Fruit fly (Drosophila melanogaster) Kc167 (cell line): Measurements from ENCODE around the gene Lon.

Experiments
- Sin3A ChIP-seq: fragments of >200 bp; optimal IDR thresholded peaks from 2 replicates; lab custom pipeline; 2018; ENCODE audit warnings: missing external identifiers
- h ChIP-seq: fragments of >200 bp; optimal IDR thresholded peaks from 3 replicates; lab custom pipeline; 2018; ENCODE audit warnings: missing external identifiers
- insv ChIP-seq: fragments of >200 bp; optimal IDR thresholded peaks from 3 replicates; lab custom pipeline; 2018; ENCODE audit warnings: missing external identifiers
- psq ChIP-seq: fragments of >200 bp; optimal IDR thresholded peaks from 2 replicates; lab custom pipeline; 2017; ENCODE audit warnings: missing external identifiers
- ttk ChIP-seq: sonication (Bioruptor generic); optimal IDR thresholded peaks from 2 replicates; lab custom pipeline; 2017; ENCODE audit warnings: missing external identifiers

- TF ChIP-seq Sin3A (no peak), ttk (lab: Kevin White, UChicago) (no peak), psq (lab: Kevin White, UChicago) (no peak), h (lab: Kevin White, UChicago) (no peak), insv (lab: Kevin White, UChicago) (no peak)
Observed at dm6 chr3L:19632766-19633632, 21.0 kb upstream of the Lon start.
